Fruit fly (Drosophila melanogaster) ovary, adult (tissue): ENCODE data around the gene Alp10.
A peak's percentile ranks its signal among the peaks of the same experiment; 100 is the strongest.

Source experiments
- CG17801 ChIP-seq: fragments of 200-800 bp; optimal IDR thresholded peaks from 2 replicates; lab custom pipeline; 2019; ENCODE audit warnings: missing biosample characterization, mild to moderate bottlenecking, missing genetic modification characterization, moderate library complexity; ENCODE audit not compliant: partially characterized antibody

Gene Alp10

DNA sequence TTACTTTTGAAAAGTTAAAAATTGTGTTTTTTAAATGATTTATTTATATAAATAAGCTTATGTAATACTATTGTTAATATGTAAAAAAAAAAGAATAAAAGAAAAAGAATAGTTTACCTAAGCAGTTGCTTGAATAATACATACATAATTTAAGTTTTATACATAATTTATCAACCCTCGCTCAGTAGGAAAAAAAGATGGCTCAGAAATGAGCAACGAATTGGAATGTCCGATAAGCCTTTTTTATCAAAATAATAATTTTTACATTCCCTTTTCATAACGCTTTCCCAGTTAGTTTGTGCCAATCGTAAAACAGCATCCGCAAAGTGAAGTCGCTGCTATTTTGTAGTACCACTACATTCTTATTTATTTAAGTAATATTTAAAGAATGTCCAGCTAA lies 9.4 kb upstream of the Alp10 start, which contains the start of gene mthl2:
Gene mthl2 (plus strand): TSS at position 301 of the 400 bp plus-strand sequence.
- no peak for TF ChIP-seq CG17801 (GFP tag; lab: Kevin White, UChicago)

dm6 chr3L:5603860-5604415 lies 8.9 kb upstream of the Alp10 start, which contains the start of gene TM9SF3:
Gene TM9SF3, minus strand, starts transcription at chr3L:5603979.
- no peak for TF ChIP-seq CG17801 (GFP tag; lab: Kevin White, UChicago)

- no peak for TF ChIP-seq CG17801 (GFP tag; lab: Kevin White, UChicago)
Measured at dm6 chr3L:5599592-5599991, 4.5 kb upstream of the Alp10 start, which contains the start of gene CG10591. Gene CG10591, minus strand, starts transcription at chr3L:5599692.

DNA sequence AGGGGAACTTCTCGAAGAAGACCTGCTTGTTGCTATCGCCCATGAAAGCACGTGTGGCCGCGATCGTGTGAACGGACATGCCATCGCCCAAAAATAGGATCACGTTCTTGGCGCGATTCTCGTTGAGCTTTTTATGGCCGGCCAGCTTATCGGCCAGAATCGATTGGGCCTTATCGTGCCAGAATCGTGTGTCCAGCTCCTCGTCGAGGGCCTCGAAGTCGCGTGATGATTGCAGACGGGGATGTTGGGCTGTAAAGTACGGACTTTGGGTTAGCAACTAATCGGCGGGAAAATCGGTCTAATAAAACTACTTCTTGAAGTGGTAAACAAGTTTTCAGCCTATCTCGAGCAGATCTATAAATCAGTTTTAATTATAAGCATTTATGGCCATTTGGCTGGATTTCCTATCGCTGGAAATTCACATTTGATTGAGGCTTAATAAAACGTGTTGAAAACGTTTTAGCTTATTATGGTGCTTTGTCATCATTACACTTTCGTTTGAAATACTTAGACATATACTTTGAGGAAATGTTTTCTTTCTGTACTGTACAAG lies 833 bp downstream of the Alp10 start:
- no peak for TF ChIP-seq CG17801 (GFP tag; lab: Kevin White, UChicago)

DNA sequence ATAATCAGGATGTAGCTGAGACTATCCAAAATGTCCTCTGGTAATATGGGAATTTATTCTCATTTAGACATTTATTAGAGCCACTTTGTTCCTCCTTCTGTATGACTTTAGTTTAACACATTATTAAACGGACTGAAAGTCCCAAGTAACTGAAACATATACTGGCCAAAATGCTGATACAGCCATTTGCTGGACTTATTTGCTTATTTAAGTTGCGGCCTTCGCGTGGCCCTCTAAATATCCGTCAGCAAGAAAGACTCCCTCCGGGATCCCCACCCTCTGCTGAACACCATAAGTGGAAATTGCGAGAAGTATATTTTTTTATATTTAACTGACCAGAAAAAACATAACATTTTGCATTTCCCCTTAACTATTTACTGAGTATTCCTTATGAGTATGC lies 2.6 kb downstream of the Alp10 start, which contains the start of gene spo:
Gene spo (minus strand): TSS at position 135 of the 400 bp plus-strand sequence.
- no peak for TF ChIP-seq CG17801 (GFP tag; lab: Kevin White, UChicago)

DNA sequence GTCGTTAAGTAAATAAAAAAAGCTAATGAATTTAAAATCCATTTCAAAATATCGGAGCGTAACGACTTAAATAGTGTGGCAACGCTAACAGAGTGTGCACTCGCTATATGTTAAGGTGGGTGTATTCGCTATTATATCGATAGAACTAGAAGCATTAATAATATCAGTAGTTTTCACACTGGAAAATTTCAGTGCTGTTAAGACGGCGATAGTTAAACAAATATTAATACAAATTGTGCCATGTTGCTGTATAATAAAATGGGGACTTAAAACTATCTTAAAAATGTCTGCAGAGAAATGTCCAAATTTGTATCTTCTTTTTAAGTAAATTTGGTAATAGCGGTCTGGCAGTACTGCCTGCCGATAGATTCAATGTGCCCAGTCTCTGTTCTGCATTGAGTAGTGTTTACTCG lies 11.8 kb downstream of the Alp10 start:
- peak; percentile 75 for TF ChIP-seq CG17801 (GFP tag; lab: Kevin White, UChicago)

DNA sequence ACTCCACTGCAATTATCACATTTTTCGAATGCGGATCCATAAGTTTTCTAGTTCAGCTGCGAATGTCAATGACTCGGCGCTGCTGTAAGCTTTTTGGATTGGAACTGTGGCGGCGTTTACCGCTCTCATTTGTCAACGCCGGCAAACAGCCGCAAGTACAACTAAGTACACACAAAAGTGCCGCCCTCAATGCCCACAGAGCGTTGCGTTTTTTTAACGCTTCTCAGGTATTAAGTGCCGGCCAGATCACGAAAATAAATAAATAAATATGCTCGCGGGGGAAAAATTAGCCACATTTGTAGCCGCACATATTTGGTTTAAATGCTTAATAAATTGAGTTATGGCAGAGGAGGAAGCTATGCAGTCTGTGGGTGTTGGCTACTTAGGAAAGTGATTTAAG lies 13.5 kb downstream of the Alp10 start:
- no peak for TF ChIP-seq CG17801 (GFP tag; lab: Kevin White, UChicago)

- TF ChIP-seq CG17801 (GFP tag; lab: Kevin White, UChicago), result no peak
Measured at dm6 chr3L:5580490-5581116, 14.5 kb downstream of the Alp10 start.

DNA sequence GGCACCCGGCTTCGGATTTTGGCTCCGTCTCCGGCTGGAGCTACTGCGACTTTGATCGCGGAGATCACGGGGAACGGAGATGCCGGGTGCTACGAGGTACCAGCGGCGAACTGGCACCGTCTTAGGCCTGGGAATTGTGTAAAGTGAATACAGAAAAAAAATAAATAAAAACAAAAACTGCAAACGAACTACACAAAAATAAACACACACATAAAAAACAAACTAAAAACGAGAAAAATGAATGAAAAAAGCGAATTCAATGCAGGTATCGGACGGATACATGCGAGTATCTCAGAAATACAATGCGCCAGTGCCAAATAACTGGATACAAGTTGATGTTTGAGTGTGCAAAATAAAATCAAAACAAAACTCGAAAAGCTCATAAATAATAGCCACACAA lies 15.3 kb downstream of the Alp10 start:
- TF ChIP-seq CG17801 (GFP tag; lab: Kevin White, UChicago), result no peak

DNA sequence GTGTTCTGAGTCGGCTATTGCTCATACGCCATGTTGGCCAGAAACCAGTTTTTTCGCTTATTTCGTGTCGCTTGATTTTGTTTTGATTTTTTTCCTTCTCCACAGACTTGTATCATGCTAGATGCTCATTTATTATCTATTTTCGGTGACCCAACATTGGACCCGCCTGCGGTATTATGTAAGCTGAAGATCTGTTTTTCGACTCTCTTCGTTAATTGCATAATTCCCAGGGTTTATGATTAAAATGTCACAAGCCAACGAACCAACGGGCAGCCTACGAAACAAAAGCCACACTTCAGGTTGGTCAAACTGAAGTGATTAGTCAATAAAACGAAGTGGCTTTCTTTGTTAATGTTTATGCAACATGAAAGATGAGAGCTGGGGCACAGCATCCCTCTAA lies 16.5 kb downstream of the Alp10 start:
- no peak for TF ChIP-seq CG17801 (GFP tag; lab: Kevin White, UChicago)

DNA sequence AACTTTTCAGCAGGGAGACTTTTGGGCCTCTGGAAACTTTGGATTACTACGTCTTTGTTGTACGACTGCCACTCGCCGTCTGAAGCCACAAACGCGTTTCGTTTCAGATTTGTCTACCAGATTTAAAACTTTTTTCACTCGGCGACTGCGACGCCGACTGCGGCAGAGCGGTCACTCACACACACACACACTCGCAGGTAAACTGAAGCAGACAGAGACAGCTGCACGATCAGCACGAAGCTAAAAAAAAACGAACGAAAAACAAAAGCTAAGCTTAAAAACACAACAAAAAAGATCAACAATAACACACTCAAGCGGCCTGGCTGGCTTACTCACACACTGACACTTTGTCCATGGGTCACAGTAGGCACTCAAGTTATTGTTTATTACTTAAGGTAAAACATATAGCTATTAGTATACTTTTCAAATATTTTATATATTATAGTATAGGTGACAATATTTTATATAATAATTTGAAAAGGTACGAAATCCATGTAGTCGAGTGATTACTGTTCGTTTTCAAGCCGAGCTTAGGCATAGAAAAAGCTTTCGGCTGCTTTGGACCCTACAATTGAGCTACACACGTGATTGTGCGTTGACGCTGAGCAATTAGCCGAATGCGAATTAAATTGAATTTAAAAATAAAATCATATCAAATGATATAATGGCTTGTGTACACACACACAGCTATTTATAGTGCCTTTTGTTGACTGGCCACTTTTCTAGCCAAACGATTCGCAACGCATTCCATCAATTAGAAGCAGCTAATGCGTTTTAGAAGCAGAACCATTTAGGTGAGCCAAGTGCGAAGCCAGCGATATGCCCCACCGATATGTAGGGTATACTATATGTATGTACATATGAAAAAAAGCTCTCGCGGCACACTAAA lies 17.6 kb downstream of the Alp10 start, which contains the start of gene Msr-110:
Gene Msr-110 (minus strand): TSS at position 99 of the 889 bp plus-strand sequence.
- peak; percentile 88 for TF ChIP-seq CG17801 (GFP tag; lab: Kevin White, UChicago)

- TF ChIP-seq CG17801 (GFP tag; lab: Kevin White, UChicago), result no peak
Measured at dm6 chr3L:5576543-5576942, 18.5 kb downstream of the Alp10 start.

dm6 chr3L:5575524-5575923 lies 19.5 kb downstream of the Alp10 start:
- no peak for TF ChIP-seq CG17801 (GFP tag; lab: Kevin White, UChicago)

DNA sequence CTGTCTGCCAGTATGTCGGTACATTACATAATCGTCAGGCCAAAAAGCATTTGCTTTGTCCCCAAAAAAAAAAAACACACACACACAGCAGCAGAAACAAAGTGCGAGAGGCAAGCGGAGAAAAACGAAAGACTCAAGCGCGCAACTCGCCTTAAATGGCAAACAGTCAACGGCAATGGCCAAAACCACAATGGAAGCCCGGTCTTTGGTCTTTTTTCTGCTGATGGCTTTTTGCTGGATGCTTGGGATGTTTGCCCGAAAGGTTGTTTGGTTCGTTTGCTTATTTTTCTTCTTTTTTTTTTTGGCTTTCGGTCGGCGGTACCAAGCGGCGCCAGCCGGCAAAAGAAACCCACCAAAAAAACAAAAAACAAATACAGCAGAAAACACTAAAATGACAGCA lies 24.0 kb downstream of the Alp10 start:
- no peak for TF ChIP-seq CG17801 (GFP tag; lab: Kevin White, UChicago)

- TF ChIP-seq CG17801 (GFP tag; lab: Kevin White, UChicago), result no peak
Measured at dm6 chr3L:5569724-5570123, 25.3 kb downstream of the Alp10 start.
